Worm (Caenorhabditis elegans) whole organism, mixed stage, embryonic: ENCODE measurements around the gene T05B4.12.

Experiments used
- bed-3 ChIP-seq: fragments of 200-800 bp; sonication (Bioruptor generic); optimal IDR thresholded peaks from 3 replicates; lab custom pipeline; 2018; ENCODE audit warnings: mild to moderate bottlenecking, missing genetic modification characterization, moderate library complexity, missing compliant biosample characterization
- ceh-39 ChIP-seq: fragments of 150-350 bp; optimal IDR thresholded peaks from 2 replicates; lab custom pipeline; 2014; ENCODE audit warnings: missing biosample characterization, missing genetic modification characterization
- ceh-43 ChIP-seq: fragments of 200-800 bp; sonication (Bioruptor generic); optimal IDR thresholded peaks from 2 replicates; lab custom pipeline; 2018; ENCODE audit warnings: mild to moderate bottlenecking, missing genetic modification characterization, moderate library complexity, missing compliant biosample characterization
- drap-1 ChIP-seq: fragments of 200-800 bp; sonication (Bioruptor generic); optimal IDR thresholded peaks from 3 replicates; lab custom pipeline; 2018; ENCODE audit warnings: mild to moderate bottlenecking, missing genetic modification characterization, missing compliant biosample characterization
- flh-1 ChIP-seq: fragments of 200-800 bp; sonication (Bioruptor generic); optimal IDR thresholded peaks from 2 replicates; lab custom pipeline; 2018; ENCODE audit warnings: mild to moderate bottlenecking, missing genetic modification characterization, moderate library complexity, missing compliant biosample characterization
- hlh-1 ChIP-seq: fragments of 150-350 bp; optimal IDR thresholded peaks from 2 replicates; lab custom pipeline; 2014; ENCODE audit warnings: missing biosample characterization, missing genetic modification reagents, missing genetic modification characterization
- lin-13 ChIP-seq: fragments of 150-350 bp; optimal IDR thresholded peaks from 2 replicates; lab custom pipeline; 2014; ENCODE audit warnings: missing biosample characterization, missing genetic modification characterization
- lin-32 ChIP-seq: fragments of 200-800 bp; sonication (Bioruptor generic); optimal IDR thresholded peaks from 2 replicates; lab custom pipeline; 2018; ENCODE audit warnings: mild to moderate bottlenecking, missing genetic modification characterization, missing compliant biosample characterization
- lsy-2 ChIP-seq: fragments of 150-350 bp; optimal IDR thresholded peaks from 2 replicates; lab custom pipeline; 2014; ENCODE audit warnings: missing biosample characterization, missing genetic modification characterization
- mep-1 ChIP-seq: fragments of 150-350 bp; optimal IDR thresholded peaks from 2 replicates; lab custom pipeline; 2017; ENCODE audit warnings: missing biosample characterization, missing genetic modification reagents, missing genetic modification characterization, inconsistent platforms
- mls-2 ChIP-seq: sonication (generic microtip); optimal IDR thresholded peaks from 2 replicates; lab custom pipeline; 2016; ENCODE audit warnings: mild to moderate bottlenecking, missing genetic modification characterization, moderate library complexity, missing compliant biosample characterization
- nhr-12 ChIP-seq: fragments of 150-350 bp; optimal IDR thresholded peaks from 2 replicates; lab custom pipeline; 2014; ENCODE audit warnings: missing biosample characterization, missing genetic modification characterization
- nhr-2 ChIP-seq: fragments of 150-350 bp; optimal IDR thresholded peaks from 2 replicates; lab custom pipeline; 2014; ENCODE audit warnings: missing biosample characterization, missing genetic modification characterization
- nhr-237 ChIP-seq: fragments of 150-350 bp; optimal IDR thresholded peaks from 2 replicates; lab custom pipeline; 2014; ENCODE audit warnings: missing biosample characterization, missing genetic modification characterization
- nhr-28 ChIP-seq: fragments of 150-350 bp; optimal IDR thresholded peaks from 2 replicates; lab custom pipeline; 2014; ENCODE audit warnings: missing biosample characterization, missing genetic modification characterization
- nhr-76 ChIP-seq: sonication (generic microtip); optimal IDR thresholded peaks from 2 replicates; lab custom pipeline; 2017; ENCODE audit warnings: missing biosample characterization, missing genetic modification characterization
- sptf-1 ChIP-seq: sonication (generic microtip); optimal IDR thresholded peaks from 2 replicates; lab custom pipeline; 2017; ENCODE audit warnings: mild to moderate bottlenecking, missing genetic modification characterization, moderate library complexity, missing compliant biosample characterization
- tbx-8 ChIP-seq: fragments of 200-800 bp; sonication (Bioruptor generic); optimal IDR thresholded peaks from 2 replicates; lab custom pipeline; 2018; ENCODE audit warnings: mild to moderate bottlenecking, missing genetic modification characterization, moderate library complexity, missing compliant biosample characterization
- unc-39 ChIP-seq: fragments of 150-350 bp; optimal IDR thresholded peaks from 2 replicates; lab custom pipeline; 2014; ENCODE audit warnings: missing biosample characterization, missing genetic modification characterization
- zip-8 ChIP-seq: fragments of 150-350 bp; optimal IDR thresholded peaks from 2 replicates; lab custom pipeline; 2014; ENCODE audit warnings: missing biosample characterization, missing genetic modification characterization

Gene T05B4.12

DNA sequence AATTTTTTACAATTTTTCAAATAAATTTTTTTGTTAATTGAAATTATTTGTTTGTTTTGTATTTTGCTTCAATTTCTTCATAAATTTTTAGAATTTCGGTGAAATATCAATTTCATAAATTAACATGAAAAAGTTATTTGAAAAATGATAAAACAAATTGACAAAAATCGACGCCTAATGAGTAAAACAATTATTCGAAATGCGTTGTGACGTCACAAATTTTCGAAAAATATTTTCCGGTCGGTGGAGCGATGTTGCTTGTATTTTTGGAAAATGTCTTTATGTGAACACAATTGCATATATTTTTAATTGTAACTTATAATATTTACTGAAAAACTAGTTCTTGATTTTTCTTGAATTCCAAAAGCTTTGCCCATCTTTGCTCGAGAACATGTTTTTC is 45.3 kb downstream of the T05B4.12 start:
- TF ChIP-seq nhr-12 (no peak), drap-1 (GFP tag; lab: Kevin White, UChicago) (no peak), sptf-1 (tag; lab: Kevin White, UChicago) (no peak)

- TF ChIP-seq nhr-2: no peak
- TF ChIP-seq unc-39 (tag; lab: Kevin White, UChicago): no peak
- TF ChIP-seq tbx-8 (GFP tag; lab: Kevin White, UChicago): no peak
- no peak for TF ChIP-seq zip-8 (tag; lab: Kevin White, UChicago)
- TF ChIP-seq hlh-1: no peak
- TF ChIP-seq mls-2 (tag; lab: Kevin White, UChicago): no peak
- no peak for TF ChIP-seq nhr-76 (tag; lab: Kevin White, UChicago)
- TF ChIP-seq ceh-39: no peak
- TF ChIP-seq nhr-28 (tag; lab: Kevin White, UChicago): no peak
- TF ChIP-seq bed-3 (GFP tag; lab: Kevin White, UChicago): no peak
- TF ChIP-seq lin-32 (GFP tag; lab: Kevin White, UChicago): no peak
- no peak for TF ChIP-seq drap-1 (GFP tag; lab: Kevin White, UChicago)
- TF ChIP-seq lin-13: no peak
- no peak for TF ChIP-seq nhr-237 (tag; lab: Kevin White, UChicago)
- no peak for TF ChIP-seq flh-1 (GFP tag; lab: Kevin White, UChicago)
- no peak for TF ChIP-seq lsy-2 (tag; lab: Kevin White, UChicago)
- TF ChIP-seq nhr-12: no peak
- no peak for TF ChIP-seq sptf-1 (tag; lab: Kevin White, UChicago)
- TF ChIP-seq mep-1 (tag; lab: Kevin White, UChicago): no peak
- no peak for TF ChIP-seq ceh-43
These were observed 52.4 kb downstream of the T05B4.12 start, which contains the start of gene otpl-2 for ce11 chrV:4073455-4073854. Gene otpl-2, plus strand, starts transcription at chrV:4073755.
